Fruit fly (Drosophila melanogaster): Measurements from ENCODE around the gene CG43798.

CG43798 gene

DNA sequence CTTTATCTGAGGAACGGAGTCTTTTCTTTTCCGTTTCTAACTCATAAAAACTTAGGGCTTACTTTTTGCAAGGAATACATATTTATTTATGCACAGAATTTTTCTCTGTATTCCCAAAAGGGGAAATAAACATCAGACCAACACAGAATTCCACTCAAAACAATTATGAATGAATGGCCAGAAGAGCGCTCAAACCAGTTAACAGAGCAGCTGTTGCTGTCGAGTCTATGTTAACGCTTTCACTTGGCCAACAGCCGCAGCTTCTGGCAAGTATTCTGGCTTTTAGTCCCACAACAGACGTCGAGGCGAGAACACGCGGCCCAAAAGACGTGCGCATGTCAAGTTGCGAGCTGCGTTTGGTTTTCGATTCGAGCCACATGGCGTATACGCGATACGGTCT lies 47.6 kb downstream of the CG43798 start, which contains the start of gene dcma:
Gene dcma (plus strand): TSS at position 301 of the 400 bp plus-strand sequence.
- TF ChIP-seq sage (GFP tag; optimal IDR thresholded peaks at IDR 0.05) (no peak), sv (GFP tag; optimal IDR thresholded peaks at IDR 0.05) (no peak), CG9705 (GFP tag; optimal IDR thresholded peaks at IDR 0.05) (no peak), Myc (optimal IDR thresholded peaks at IDR 0.05) (no peak), GATAd (GFP tag; optimal IDR thresholded peaks at IDR 0.05) (no peak), Jra (GFP tag; optimal IDR thresholded peaks at IDR 0.05) (no peak), OdsH (GFP tag; optimal IDR thresholded peaks at IDR 0.05) (no peak), pan (optimal IDR thresholded peaks at IDR 0.05) (no peak), ey (GFP tag; optimal IDR thresholded peaks at IDR 0.05) (no peak), dl (GFP tag; optimal IDR thresholded peaks at IDR 0.05; ENCODE audit: insufficient read depth in 1 of 2, partially characterized antibody in 2 of 2) (no peak), foxo (GFP tag; optimal IDR thresholded peaks at IDR 0.05) (no peak), Dfd (GFP tag; optimal IDR thresholded peaks at IDR 0.05) (no peak), Dif (GFP tag; optimal IDR thresholded peaks at IDR 0.05; ENCODE audit: partially characterized antibody) (no peak), jim (GFP tag; optimal IDR thresholded peaks at IDR 0.05) (no peak), Hnf4 (GFP tag; optimal IDR thresholded peaks at IDR 0.05) (no peak), fru (GFP tag; optimal IDR thresholded peaks at IDR 0.05) (no peak), psq (GFP tag; optimal IDR thresholded peaks at IDR 0.05) (no peak), br (GFP tag; optimal IDR thresholded peaks at IDR 0.05) (no peak), Abd-B (GFP tag; optimal IDR thresholded peaks at IDR 0.05) (no peak)
